Worm (Caenorhabditis elegans) whole organism, L1 larva: ENCODE results near the gene ilkp-1.

Source experiments
- F16B12.6 ChIP-seq: fragments of 150-350 bp; optimal IDR thresholded peaks from 2 replicates; lab custom pipeline; 2014; ENCODE audit warnings: missing biosample characterization, missing genetic modification characterization
- ama-1 ChIP-seq: fragments of 150-350 bp; optimal IDR thresholded peaks from 2 replicates; lab custom pipeline; 2014
- blmp-1 ChIP-seq: fragments of 150-350 bp; optimal IDR thresholded peaks from 2 replicates; lab custom pipeline; 2014; ENCODE audit warnings: missing biosample characterization, missing genetic modification characterization
- ceh-63 ChIP-seq: fragments of 200-800 bp; sonication (Bioruptor generic); optimal IDR thresholded peaks from 2 replicates; lab custom pipeline; 2018; ENCODE audit warnings: mild to moderate bottlenecking, missing genetic modification characterization, missing compliant biosample characterization
- ceh-8 ChIP-seq: fragments of 200-800 bp; sonication (Bioruptor generic); optimal IDR thresholded peaks from 2 replicates; lab custom pipeline; 2018; ENCODE audit warnings: mild to moderate bottlenecking, missing genetic modification characterization, moderate library complexity, missing compliant biosample characterization
- ceh-82 ChIP-seq, 3 experiments: fragments of 150-350 bp in 1 of 3; sonication (generic microtip) in 2 of 3; optimal IDR thresholded peaks; 2 replicates each; lab custom pipeline; 2014 to 2017; ENCODE audit warnings: missing biosample characterization in 3 of 3, missing genetic modification characterization in 3 of 3
- ceh-88 ChIP-seq: fragments of 200-800 bp; sonication (Bioruptor generic); IDR thresholded peaks from 2 replicates; pipeline ENCODE4 v1.3.6; 2022; ENCODE audit warnings: missing genetic modification characterization, missing compliant biosample characterization
- ceh-90 ChIP-seq: sonication (generic microtip); optimal IDR thresholded peaks from 2 replicates; lab custom pipeline; 2016; ENCODE audit warnings: missing genetic modification characterization, missing compliant biosample characterization
- ces-1 ChIP-seq: fragments of 150-350 bp; optimal IDR thresholded peaks from 2 replicates; lab custom pipeline; 2014; ENCODE audit warnings: missing biosample characterization, missing genetic modification reagents, missing genetic modification characterization
- dpl-1 ChIP-seq, 3 experiments: fragments of 150-350 bp in 2 of 3; sonication (generic microtip) in 1 of 3; optimal IDR thresholded peaks; 2 replicates each; lab custom pipeline; 2014 to 2017; ENCODE audit warnings: missing biosample characterization in 3 of 3, missing genetic modification characterization in 3 of 3, missing genetic modification reagents in 3 of 3
- dsc-1 ChIP-seq: sonication (generic microtip); optimal IDR thresholded peaks from 2 replicates; lab custom pipeline; 2016; ENCODE audit warnings: mild to moderate bottlenecking, missing genetic modification characterization, missing compliant biosample characterization
- efl-1 ChIP-seq, 4 experiments: fragments of 150-350 bp; optimal IDR thresholded peaks in 3 of 4; peaks in 1 of 4; 1 replicate in 1 of 4; 2 replicates in 3 of 4; lab custom pipeline; 2014; ENCODE audit warnings: missing biosample characterization in 2 of 4, missing genetic modification characterization in 2 of 4, missing genetic modification reagents in 2 of 4
- egl-27 ChIP-seq, 2 experiments: fragments of 150-350 bp in 1 of 2; sonication (generic microtip); optimal IDR thresholded peaks; 3 replicates each; lab custom pipeline; 2017 to 2018; ENCODE audit warnings: missing biosample characterization in 2 of 2, missing genetic modification characterization in 2 of 2, missing genetic modification reagents in 2 of 2
- elt-2 ChIP-seq: sonication (generic microtip); optimal IDR thresholded peaks from 2 replicates; lab custom pipeline; 2016; ENCODE audit warnings: missing genetic modification characterization, mild to moderate bottlenecking, inconsistent platforms, missing compliant biosample characterization, missing genetic modification reagents
- elt-3 ChIP-seq, 6 experiments: fragments of 150-350 bp in 1 of 6; sonication (generic microtip); optimal IDR thresholded peaks; 2 replicates each; lab custom pipeline; 2017 to 2018; ENCODE audit warnings: missing biosample characterization in 6 of 6, missing genetic modification characterization in 6 of 6, inconsistent platforms in 1 of 6
- fkh-8 ChIP-seq: sonication (generic microtip); optimal IDR thresholded peaks from 2 replicates; lab custom pipeline; 2016; ENCODE audit warnings: mild to moderate bottlenecking, missing genetic modification characterization, missing compliant biosample characterization
- grh-1 ChIP-seq: fragments of 200-800 bp; sonication (Bioruptor generic); IDR thresholded peaks from 2 replicates; pipeline ENCODE4 v1.3.6; 2022; ENCODE audit warnings: missing genetic modification reagents, missing genetic modification characterization, missing compliant biosample characterization
- hlh-17 ChIP-seq: fragments of 200-800 bp; sonication (Bioruptor generic); optimal IDR thresholded peaks from 2 replicates; lab custom pipeline; 2018; ENCODE audit warnings: missing genetic modification characterization, mild to moderate bottlenecking, missing compliant biosample characterization, moderate library complexity, borderline replicate concordance
- hlh-4 ChIP-seq: sonication (generic microtip); optimal IDR thresholded peaks from 2 replicates; lab custom pipeline; 2016; ENCODE audit warnings: mild to moderate bottlenecking, missing genetic modification characterization, missing compliant biosample characterization
- hpl-2 ChIP-seq: fragments of 150-350 bp; optimal IDR thresholded peaks from 2 replicates; lab custom pipeline; 2014; ENCODE audit warnings: missing biosample characterization, missing genetic modification reagents, missing genetic modification characterization
- irx-1 ChIP-seq: sonication (generic microtip); optimal IDR thresholded peaks from 2 replicates; lab custom pipeline; 2016; ENCODE audit warnings: missing genetic modification characterization, missing compliant biosample characterization
- jun-1 ChIP-seq: fragments of 150-350 bp; optimal IDR thresholded peaks from 2 replicates; lab custom pipeline; 2014; ENCODE audit warnings: missing biosample characterization, missing genetic modification reagents, missing genetic modification characterization
- lin-13 ChIP-seq: fragments of 150-350 bp; optimal IDR thresholded peaks from 2 replicates; lab custom pipeline; 2014; ENCODE audit warnings: missing biosample characterization, missing genetic modification reagents, missing genetic modification characterization
- lin-14 ChIP-seq: fragments of 200-800 bp; sonication (Bioruptor generic); optimal IDR thresholded peaks from 2 replicates; lab custom pipeline; 2018; ENCODE audit warnings: mild to moderate bottlenecking, missing genetic modification characterization, moderate library complexity, missing compliant biosample characterization
- lin-15B ChIP-seq: fragments of 150-350 bp; sonication (generic microtip); optimal IDR thresholded peaks from 3 replicates; lab custom pipeline; 2014; ENCODE audit warnings: missing biosample characterization, missing genetic modification characterization
- lin-39 ChIP-seq: fragments of 150-350 bp; optimal IDR thresholded peaks from 2 replicates; lab custom pipeline; 2014; ENCODE audit warnings: missing biosample characterization, missing genetic modification reagents, missing genetic modification characterization
- lir-3 ChIP-seq: sonication (generic microtip); optimal IDR thresholded peaks from 2 replicates; lab custom pipeline; 2016; ENCODE audit warnings: mild to moderate bottlenecking, missing genetic modification characterization, moderate library complexity, missing compliant biosample characterization; ENCODE audit not compliant: poor library complexity
- mdl-1 ChIP-seq, 2 experiments: fragments of 150-350 bp; optimal IDR thresholded peaks; 2 replicates each; lab custom pipeline; 2014 to 2017; ENCODE audit warnings: missing biosample characterization in 2 of 2, missing genetic modification characterization in 2 of 2, inconsistent platforms in 1 of 2
- mef-2 ChIP-seq: fragments of 150-350 bp; optimal IDR thresholded peaks from 2 replicates; lab custom pipeline; 2014; ENCODE audit warnings: missing biosample characterization, missing genetic modification characterization
- nhr-11 ChIP-seq: fragments of 150-350 bp; optimal IDR thresholded peaks from 2 replicates; lab custom pipeline; 2014; ENCODE audit warnings: missing biosample characterization, missing genetic modification characterization
- nhr-12 ChIP-seq: sonication (generic microtip); optimal IDR thresholded peaks from 2 replicates; lab custom pipeline; 2017; ENCODE audit warnings: missing biosample characterization, missing genetic modification characterization
- nhr-19 ChIP-seq: fragments of 200-800 bp; sonication (Bioruptor generic); conservative IDR thresholded peaks from 2 replicates; pipeline ENCODE4 v1.3.6; 2022; ENCODE audit warnings: missing genetic modification characterization, missing compliant biosample characterization
- nhr-237 ChIP-seq: fragments of 150-350 bp; optimal IDR thresholded peaks from 2 replicates; lab custom pipeline; 2014; ENCODE audit warnings: missing biosample characterization, missing genetic modification characterization
- nhr-76 ChIP-seq: sonication (generic microtip); optimal IDR thresholded peaks from 2 replicates; lab custom pipeline; 2017; ENCODE audit warnings: missing biosample characterization, missing genetic modification characterization
- nhr-77 ChIP-seq: fragments of 150-350 bp; optimal IDR thresholded peaks from 2 replicates; lab custom pipeline; 2014; ENCODE audit warnings: missing biosample characterization, missing genetic modification characterization
- nhr-84 ChIP-seq: sonication (generic microtip); optimal IDR thresholded peaks from 2 replicates; lab custom pipeline; 2017; ENCODE audit warnings: missing biosample characterization, missing genetic modification characterization
- pag-3 ChIP-seq: sonication (generic microtip); optimal IDR thresholded peaks from 2 replicates; lab custom pipeline; 2017; ENCODE audit warnings: missing genetic modification characterization, mild to moderate bottlenecking, missing compliant biosample characterization, antibody characterized with exemption, borderline replicate concordance; ENCODE audit not compliant: insufficient read depth
- pax-3 ChIP-seq: fragments of 200-800 bp; sonication (Bioruptor generic); optimal IDR thresholded peaks from 2 replicates; lab custom pipeline; 2018; ENCODE audit warnings: mild to moderate bottlenecking, missing genetic modification characterization, moderate library complexity, missing compliant biosample characterization
- rnt-1 ChIP-seq: sonication (generic microtip); optimal IDR thresholded peaks from 2 replicates; lab custom pipeline; 2016; ENCODE audit warnings: mild to moderate bottlenecking, missing genetic modification characterization, moderate library complexity, missing compliant biosample characterization
- skn-1 ChIP-seq: fragments of 150-350 bp; optimal IDR thresholded peaks from 2 replicates; lab custom pipeline; 2014; ENCODE audit warnings: missing biosample characterization, missing genetic modification characterization
- snpc-4 ChIP-seq: fragments of 150-350 bp; optimal IDR thresholded peaks from 2 replicates; lab custom pipeline; 2014; ENCODE audit warnings: missing biosample characterization, missing genetic modification characterization
- snu-23 ChIP-seq: sonication (generic microtip); optimal IDR thresholded peaks from 2 replicates; lab custom pipeline; 2016; ENCODE audit warnings: missing genetic modification characterization, missing compliant biosample characterization
- sup-37 ChIP-seq: fragments of 200-800 bp; sonication (Bioruptor generic); optimal IDR thresholded peaks from 2 replicates; lab custom pipeline; 2018; ENCODE audit warnings: mild to moderate bottlenecking, missing genetic modification characterization, missing compliant biosample characterization
- tlp-1 ChIP-seq: fragments of 150-350 bp; optimal IDR thresholded peaks from 2 replicates; lab custom pipeline; 2014; ENCODE audit warnings: missing biosample characterization, missing genetic modification characterization
- unc-130 ChIP-seq: fragments of 150-350 bp; optimal IDR thresholded peaks from 2 replicates; lab custom pipeline; 2017; ENCODE audit warnings: missing biosample characterization, missing genetic modification characterization, inconsistent platforms
- unc-30 ChIP-seq: sonication (generic microtip); optimal IDR thresholded peaks from 2 replicates; lab custom pipeline; 2017; ENCODE audit warnings: missing biosample characterization, missing genetic modification characterization
- unc-62 ChIP-seq: fragments of 150-350 bp; optimal IDR thresholded peaks from 2 replicates; lab custom pipeline; 2014; ENCODE audit warnings: missing biosample characterization, missing genetic modification reagents, missing genetic modification characterization
- unc-86 ChIP-seq: sonication (generic microtip); optimal IDR thresholded peaks from 2 replicates; lab custom pipeline; 2016; ENCODE audit warnings: missing genetic modification characterization, missing compliant biosample characterization
- vab-15 ChIP-seq: sonication (generic microtip); optimal IDR thresholded peaks from 2 replicates; lab custom pipeline; 2017; ENCODE audit warnings: missing genotype, mild to moderate bottlenecking, missing genetic modification characterization, missing compliant biosample characterization
- xbp-1 ChIP-seq: sonication (generic microtip); optimal IDR thresholded peaks from 2 replicates; lab custom pipeline; 2016; ENCODE audit warnings: missing genetic modification characterization, missing compliant biosample characterization
- zip-4 ChIP-seq: fragments of 200-800 bp; sonication (Bioruptor generic); optimal IDR thresholded peaks from 2 replicates; lab custom pipeline; 2018; ENCODE audit warnings: mild to moderate bottlenecking, missing genetic modification characterization, moderate library complexity, missing compliant biosample characterization
- ztf-11 ChIP-seq, 2 experiments: sonication (generic microtip); optimal IDR thresholded peaks; 2 replicates each; lab custom pipeline; 2016 to 2017; ENCODE audit warnings: missing genetic modification characterization in 2 of 2, missing biosample characterization in 1 of 2, missing compliant biosample characterization in 1 of 2

Gene ilkp-1

ce11 chrII:11022023-11022422 lies 28.0 kb upstream of the ilkp-1 start, which contains the start of gene let-858:
Gene let-858 (plus strand): TSS chrII:11022370.
- no peak for TF ChIP-seq zip-4 (GFP tag; lab: Kevin White, UChicago)
- peak; percentile 9 for TF ChIP-seq lin-39 (tag; lab: Kevin White, UChicago)
- TF ChIP-seq snu-23 (GFP tag; lab: Kevin White, UChicago), result peak; percentile 70
- TF ChIP-seq jun-1 (tag; lab: Kevin White, UChicago), result peak; percentile 22
- TF ChIP-seq ces-1, result no peak
- no peak for TF ChIP-seq fkh-8 (tag; lab: Kevin White, UChicago)
- TF ChIP-seq nhr-237, result no peak
- TF ChIP-seq nhr-11 (tag; lab: Kevin White, UChicago), result no peak
- peak; percentile 19 for TF ChIP-seq irx-1
- TF ChIP-seq tlp-1, result no peak
- no peak for TF ChIP-seq unc-62 (GFP tag; lab: Kevin White, UChicago)
- TF ChIP-seq dpl-1 (GFP tag; optimal IDR thresholded peaks at IDR 0.05; lab: Kevin White, UChicago), result peak; percentile 94 to 96 (median 96)
- peak; percentile 44 for TF ChIP-seq unc-86 (tag; lab: Kevin White, UChicago)
- no peak for TF ChIP-seq nhr-76 (tag; lab: Kevin White, UChicago)
- peak; percentile 26 for TF ChIP-seq skn-1
- no peak for TF ChIP-seq ama-1
- TF ChIP-seq ceh-8 (GFP tag; lab: Kevin White, UChicago), result no peak
- no peak for TF ChIP-seq sup-37 (GFP tag; lab: Kevin White, UChicago)
- no peak for TF ChIP-seq ceh-88
- TF ChIP-seq nhr-84 (tag; lab: Kevin White, UChicago), result no peak
- TF ChIP-seq hpl-2 (GFP tag; lab: Kevin White, UChicago), result no peak
- peak; percentile 8 to 59 (median 50) for TF ChIP-seq ceh-82 (tag; optimal IDR thresholded peaks at IDR 0.05; lab: Kevin White, UChicago)
- no peak for TF ChIP-seq ceh-63 (GFP tag; lab: Kevin White, UChicago)
- TF ChIP-seq ceh-90 (tag; lab: Kevin White, UChicago), result no peak
- no peak for TF ChIP-seq nhr-77 (tag; lab: Kevin White, UChicago)
- peak; percentile 53 for TF ChIP-seq blmp-1 (tag; lab: Kevin White, UChicago)
- TF ChIP-seq lin-13 (GFP tag; lab: Kevin White, UChicago), result no peak
- TF ChIP-seq unc-30 (tag; lab: Kevin White, UChicago), result no peak
- TF ChIP-seq xbp-1 (tag; lab: Kevin White, UChicago), result peak; percentile 58
- TF ChIP-seq hlh-17 (GFP tag; lab: Kevin White, UChicago), result no peak
- TF ChIP-seq grh-1 (GFP tag; lab: Robert Waterston, UW), result no peak
- TF ChIP-seq mef-2, result no peak
- no peak for TF ChIP-seq hlh-4
- peak; percentile 27 for TF ChIP-seq F16B12.6
- TF ChIP-seq elt-2 (tag; lab: Kevin White, UChicago), result no peak
- TF ChIP-seq lir-3, result no peak
- no peak for TF ChIP-seq mdl-1 (tag; optimal IDR thresholded peaks at IDR 0.05; lab: Kevin White, UChicago)
- no peak for TF ChIP-seq pag-3 (tag; lab: Kevin White, UChicago)
- TF ChIP-seq vab-15 (tag; lab: Kevin White, UChicago), result no peak
- peak in 1 of 2 experiments; percentile 11 for TF ChIP-seq ztf-11 (tag; optimal IDR thresholded peaks at IDR 0.05; lab: Kevin White, UChicago)
- TF ChIP-seq efl-1 (optimal IDR thresholded peaks at IDR 0.05; lab: Kevin White, UChicago), result peak; percentile 97 to 99
- peak; percentile 98 to 100 for TF ChIP-seq efl-1 (GFP tag; optimal IDR thresholded peaks at IDR 0.05 in 1 of 2; lab: Kevin White, UChicago)
- peak; percentile 50 for TF ChIP-seq nhr-19 (GFP tag; lab: Robert Waterston, UW)
- TF ChIP-seq lin-15B, result peak; percentile 41
- no peak for TF ChIP-seq snpc-4
- peak; percentile 54 for TF ChIP-seq lin-14 (GFP tag; lab: Kevin White, UChicago)
- peak; percentile 67 for TF ChIP-seq rnt-1 (tag; lab: Kevin White, UChicago)
- TF ChIP-seq pax-3 (tag; lab: Kevin White, UChicago), result peak; percentile 20
- TF ChIP-seq nhr-12 (tag; lab: Kevin White, UChicago), result no peak
- no peak for TF ChIP-seq unc-130 (tag; lab: Kevin White, UChicago)
- TF ChIP-seq egl-27 (tag; optimal IDR thresholded peaks at IDR 0.05; lab: Kevin White, UChicago), result no peak
- peak in 1 of 6 experiments; percentile 34 for TF ChIP-seq elt-3 (tag; optimal IDR thresholded peaks at IDR 0.05; lab: Kevin White, UChicago)
- peak; percentile 49 for TF ChIP-seq dsc-1 (tag; lab: Kevin White, UChicago)
